Worm (Caenorhabditis elegans) whole organism, late embryonic: ENCODE data around the gene rsp-2.

Experiments used
- C08G9.2 ChIP-seq: sonication (generic microtip); optimal IDR thresholded peaks from 2 replicates; lab custom pipeline; 2016; ENCODE audit warnings: mild to moderate bottlenecking, missing genetic modification characterization, moderate library complexity, missing compliant biosample characterization
- F13H6.1 ChIP-seq: sonication (generic microtip); optimal IDR thresholded peaks from 2 replicates; lab custom pipeline; 2016; ENCODE audit warnings: missing genetic modification characterization, missing compliant biosample characterization
- K09A11.1 ChIP-seq: sonication (generic microtip); optimal IDR thresholded peaks from 2 replicates; lab custom pipeline; 2017; ENCODE audit warnings: antibody characterized with exemption, mild to moderate bottlenecking, missing genetic modification characterization, missing compliant biosample characterization; ENCODE audit not compliant: insufficient read depth
- T23F11.4 ChIP-seq: fragments of 200-800 bp; sonication (Bioruptor generic); optimal IDR thresholded peaks from 2 replicates; lab custom pipeline; 2018; ENCODE audit warnings: mild to moderate bottlenecking, missing genetic modification characterization, missing compliant biosample characterization
- Y22D7AL.16 ChIP-seq: sonication (generic microtip); optimal IDR thresholded peaks from 2 replicates; lab custom pipeline; 2016; ENCODE audit warnings: missing genetic modification characterization, missing compliant biosample characterization
- ahr-1 ChIP-seq: sonication (generic microtip); optimal IDR thresholded peaks from 2 replicates; lab custom pipeline; 2016; ENCODE audit warnings: missing genetic modification characterization, missing compliant biosample characterization
- ama-1 ChIP-seq: fragments of 150-350 bp; optimal IDR thresholded peaks from 2 replicates; lab custom pipeline; 2014
- ceh-14 ChIP-seq: sonication (generic microtip); optimal IDR thresholded peaks from 2 replicates; lab custom pipeline; 2016; ENCODE audit warnings: missing genotype, missing genetic modification characterization, missing compliant biosample characterization
- ceh-19 ChIP-seq: fragments of 200-800 bp; sonication (Bioruptor generic); optimal IDR thresholded peaks from 2 replicates; lab custom pipeline; 2018; ENCODE audit warnings: mild to moderate bottlenecking, missing genetic modification characterization, missing compliant biosample characterization
- ceh-24 ChIP-seq: sonication (generic microtip); optimal IDR thresholded peaks from 2 replicates; lab custom pipeline; 2016; ENCODE audit warnings: mild to moderate bottlenecking, missing genetic modification characterization, missing compliant biosample characterization
- ceh-31 ChIP-seq: sonication (generic microtip); optimal IDR thresholded peaks from 2 replicates; lab custom pipeline; 2016; ENCODE audit warnings: missing genetic modification characterization, missing compliant biosample characterization
- ceh-34 ChIP-seq: sonication (generic microtip); optimal IDR thresholded peaks from 2 replicates; lab custom pipeline; 2016; ENCODE audit warnings: mild to moderate bottlenecking, missing genetic modification characterization, missing compliant biosample characterization
- ceh-45 ChIP-seq: fragments of 200-800 bp; sonication (Bioruptor generic); IDR thresholded peaks from 2 replicates; pipeline ENCODE4 v1.3.6; 2022; ENCODE audit warnings: missing genetic modification reagents, missing genetic modification characterization, missing compliant biosample characterization
- ceh-48 ChIP-seq: sonication (generic microtip); optimal IDR thresholded peaks from 2 replicates; lab custom pipeline; 2016; ENCODE audit warnings: missing genetic modification characterization, inconsistent platforms, missing compliant biosample characterization
- ceh-6 ChIP-seq: fragments of 200-800 bp; sonication (Bioruptor generic); optimal IDR thresholded peaks from 2 replicates; lab custom pipeline; 2018; ENCODE audit warnings: mild to moderate bottlenecking, missing genetic modification characterization, missing compliant biosample characterization
- ceh-9 ChIP-seq: sonication (generic microtip); optimal IDR thresholded peaks from 2 replicates; lab custom pipeline; 2016; ENCODE audit warnings: mild to moderate bottlenecking, missing genetic modification characterization, inconsistent platforms, missing compliant biosample characterization
- che-1 ChIP-seq: sonication (generic microtip); optimal IDR thresholded peaks from 2 replicates; lab custom pipeline; 2016; ENCODE audit warnings: mild to moderate bottlenecking, missing genetic modification characterization, missing compliant biosample characterization
- elt-2 ChIP-seq: sonication (generic microtip); optimal IDR thresholded peaks from 2 replicates; lab custom pipeline; 2016; ENCODE audit warnings: missing genetic modification reagents, missing genetic modification characterization, missing compliant biosample characterization
- ets-4 ChIP-seq: sonication (generic microtip); optimal IDR thresholded peaks from 2 replicates; lab custom pipeline; 2016; ENCODE audit warnings: missing genetic modification characterization, missing compliant biosample characterization
- eyg-1 ChIP-seq: sonication (generic microtip); optimal IDR thresholded peaks from 2 replicates; lab custom pipeline; 2016; ENCODE audit warnings: missing genotype, missing genetic modification characterization, missing compliant biosample characterization
- fkh-10 ChIP-seq: fragments of 150-350 bp; optimal IDR thresholded peaks from 2 replicates; lab custom pipeline; 2014; ENCODE audit warnings: missing biosample characterization, missing genetic modification reagents, missing genetic modification characterization
- hlh-15 ChIP-seq: sonication (generic microtip); optimal IDR thresholded peaks from 2 replicates; lab custom pipeline; 2016; ENCODE audit warnings: missing genetic modification characterization, missing compliant biosample characterization
- hlh-30 ChIP-seq: sonication (generic microtip); optimal IDR thresholded peaks from 2 replicates; lab custom pipeline; 2017; ENCODE audit warnings: antibody characterized with exemption, missing genetic modification characterization, missing compliant biosample characterization; ENCODE audit not compliant: insufficient read depth
- hlh-6 ChIP-seq: sonication (generic microtip); optimal IDR thresholded peaks from 2 replicates; lab custom pipeline; 2016; ENCODE audit warnings: missing genotype, missing genetic modification characterization, missing compliant biosample characterization
- hlh-8 ChIP-seq: sonication (generic microtip); optimal IDR thresholded peaks from 2 replicates; lab custom pipeline; 2016; ENCODE audit warnings: missing genotype, missing genetic modification characterization, missing compliant biosample characterization
- madf-2 ChIP-seq: sonication (generic microtip); optimal IDR thresholded peaks from 2 replicates; lab custom pipeline; 2017; ENCODE audit warnings: missing genetic modification characterization, missing compliant biosample characterization
- mec-3 ChIP-seq: sonication (generic microtip); optimal IDR thresholded peaks from 2 replicates; lab custom pipeline; 2016; ENCODE audit warnings: borderline replicate concordance, missing genetic modification characterization, missing compliant biosample characterization
- nfya-1 ChIP-seq: sonication (generic microtip); optimal IDR thresholded peaks from 2 replicates; lab custom pipeline; 2017; ENCODE audit warnings: missing genetic modification characterization, mild to moderate bottlenecking, missing compliant biosample characterization, antibody characterized with exemption, moderate library complexity
- nhr-11 ChIP-seq: fragments of 150-350 bp; optimal IDR thresholded peaks from 2 replicates; lab custom pipeline; 2014; ENCODE audit warnings: missing biosample characterization, missing genetic modification characterization
- nhr-232 ChIP-seq: sonication (generic microtip); optimal IDR thresholded peaks from 2 replicates; lab custom pipeline; 2016; ENCODE audit warnings: missing genetic modification characterization, missing compliant biosample characterization
- npax-4 ChIP-seq: sonication (generic microtip); optimal IDR thresholded peaks from 2 replicates; lab custom pipeline; 2016; ENCODE audit warnings: missing genetic modification characterization, missing compliant biosample characterization
- pag-3 ChIP-seq: sonication (generic microtip); optimal IDR thresholded peaks from 2 replicates; lab custom pipeline; 2016; ENCODE audit warnings: missing compliant biosample characterization, missing genetic modification characterization, borderline replicate concordance
- pax-1 ChIP-seq: fragments of 150-350 bp; optimal IDR thresholded peaks from 2 replicates; lab custom pipeline; 2014; ENCODE audit warnings: missing biosample characterization, missing genetic modification characterization
- ref-2 ChIP-seq: sonication (generic microtip); optimal IDR thresholded peaks from 2 replicates; lab custom pipeline; 2016; ENCODE audit warnings: missing genetic modification characterization, missing compliant biosample characterization
- rnt-1 ChIP-seq: sonication (generic microtip); optimal IDR thresholded peaks from 2 replicates; lab custom pipeline; 2016; ENCODE audit warnings: missing genetic modification characterization, missing compliant biosample characterization
- sox-2 ChIP-seq: fragments of 200-800 bp; sonication (Bioruptor generic); IDR thresholded peaks from 2 replicates; pipeline ENCODE4 v1.3.6; 2022; ENCODE audit warnings: missing genetic modification reagents, missing genetic modification characterization, missing compliant biosample characterization
- syd-9 ChIP-seq: sonication (generic microtip); optimal IDR thresholded peaks from 2 replicates; lab custom pipeline; 2016; ENCODE audit warnings: mild to moderate bottlenecking, missing genetic modification characterization, moderate library complexity, missing compliant biosample characterization
- tbx-2 ChIP-seq: sonication (generic microtip); optimal IDR thresholded peaks from 2 replicates; lab custom pipeline; 2016; ENCODE audit warnings: missing genetic modification characterization, missing compliant biosample characterization
- ttx-3 ChIP-seq: sonication (generic microtip); optimal IDR thresholded peaks from 2 replicates; lab custom pipeline; 2016; ENCODE audit warnings: missing genetic modification reagents, missing genetic modification characterization, missing compliant biosample characterization
- unc-3 ChIP-seq, 2 experiments: fragments of 200-800 bp in 1 of 2; sonication (Bioruptor generic) in 1 of 2; sonication (generic microtip) in 1 of 2; conservative IDR thresholded peaks in 1 of 2; optimal IDR thresholded peaks in 1 of 2; 2 replicates each; pipeline versions ENCODE4 v1.3.6 to Lab custom; 2016 to 2022; ENCODE audit warnings: missing compliant biosample characterization in 2 of 2, missing genetic modification characterization in 2 of 2, missing genetic modification reagents in 1 of 2
- unc-55 ChIP-seq: sonication (generic microtip); optimal IDR thresholded peaks from 2 replicates; lab custom pipeline; 2017; ENCODE audit warnings: missing biosample characterization, missing genetic modification reagents, missing genetic modification characterization

The rsp-2 gene

DNA sequence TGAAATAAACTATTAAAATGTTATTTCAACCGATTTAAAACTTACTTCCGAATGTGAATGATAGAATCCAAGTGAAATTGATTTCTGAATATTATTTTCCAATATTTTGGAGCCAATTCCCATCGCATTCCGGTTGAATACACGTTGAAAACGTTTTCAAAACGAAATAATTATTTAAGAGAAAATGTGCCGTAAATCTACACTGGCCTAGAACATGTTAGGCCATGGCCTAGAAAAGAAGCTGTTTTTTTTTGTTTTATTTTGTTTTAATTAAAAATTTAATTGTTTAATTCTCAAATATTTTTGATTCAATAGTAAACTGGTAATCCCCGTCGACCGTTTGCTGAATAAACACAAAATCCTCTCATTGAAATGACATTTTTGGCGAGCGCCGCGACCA, 11.1 kb upstream of the rsp-2 start:
- TF ChIP-seq sox-2 (GFP tag; lab: Robert Waterston, UW) (no peak), pag-3 (tag; lab: Kevin White, UChicago) (no peak), ceh-31 (tag; lab: Kevin White, UChicago) (peak; percentile 9), elt-2 (tag; lab: Kevin White, UChicago) (peak; percentile 8), ceh-9 (tag; lab: Kevin White, UChicago) (no peak), ahr-1 (tag; lab: Kevin White, UChicago) (no peak)

DNA sequence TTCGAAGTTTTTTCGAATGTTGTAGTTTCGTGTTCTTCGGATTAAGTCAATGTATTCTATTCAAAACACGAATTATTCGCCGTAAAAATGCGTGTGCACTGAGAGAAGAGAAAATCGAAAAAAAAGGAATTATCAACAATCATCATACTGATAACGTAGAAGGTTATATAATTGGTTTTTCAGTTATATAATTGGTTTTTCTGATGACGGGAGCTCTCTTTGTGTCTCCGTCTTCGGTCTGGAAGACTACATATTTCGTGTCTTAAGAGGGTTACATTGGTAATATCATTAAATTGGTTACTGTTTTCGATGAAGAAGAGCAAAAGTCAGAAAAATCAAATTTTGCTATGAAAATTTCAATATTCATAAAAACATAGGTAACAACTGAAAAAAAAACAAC, 7.1 kb upstream of the rsp-2 start:
- TF ChIP-seq ref-2 (tag; lab: Kevin White, UChicago), result no peak
- TF ChIP-seq ttx-3 (tag; lab: Kevin White, UChicago), result no peak
- TF ChIP-seq pag-3 (tag; lab: Kevin White, UChicago), result no peak
- TF ChIP-seq ceh-9 (tag; lab: Kevin White, UChicago), result no peak
- no peak for TF ChIP-seq F13H6.1 (tag; lab: Kevin White, UChicago)
- no peak for TF ChIP-seq ceh-19 (GFP tag; lab: Kevin White, UChicago)
- no peak for TF ChIP-seq ceh-48
- no peak for TF ChIP-seq ahr-1 (tag; lab: Kevin White, UChicago)
- no peak for TF ChIP-seq hlh-15 (tag; lab: Kevin White, UChicago)
- TF ChIP-seq unc-3 (GFP tag; conservative IDR thresholded peaks at IDR 0.05; lab: Robert Waterston, UW), result no peak
- no peak for TF ChIP-seq unc-3 (tag; optimal IDR thresholded peaks at IDR 0.05; lab: Kevin White, UChicago)
- TF ChIP-seq ceh-34, result no peak
- no peak for TF ChIP-seq ceh-31 (tag; lab: Kevin White, UChicago)
- TF ChIP-seq syd-9 (tag; lab: Kevin White, UChicago), result no peak
- no peak for TF ChIP-seq Y22D7AL.16 (tag; lab: Kevin White, UChicago)

DNA sequence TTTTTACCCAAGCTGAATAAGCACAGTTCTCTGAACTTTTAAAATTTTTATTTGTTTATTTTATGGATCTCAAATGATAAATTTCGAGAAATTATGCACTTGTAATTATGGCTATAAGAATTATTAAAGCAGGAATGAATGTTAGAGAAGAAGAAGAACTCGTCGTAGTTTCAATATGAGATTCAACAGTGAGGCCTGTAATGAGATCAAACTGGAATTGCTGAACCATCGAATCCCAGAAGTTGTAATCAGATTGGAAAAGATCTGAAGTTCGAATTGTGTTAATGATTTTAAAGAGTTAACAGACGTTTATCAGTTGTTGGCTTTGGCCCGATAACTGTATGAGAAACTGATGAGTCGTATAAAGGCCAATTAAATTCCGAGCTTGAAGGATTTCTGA, 3.0 kb upstream of the rsp-2 start:
- no peak for TF ChIP-seq ets-4

DNA sequence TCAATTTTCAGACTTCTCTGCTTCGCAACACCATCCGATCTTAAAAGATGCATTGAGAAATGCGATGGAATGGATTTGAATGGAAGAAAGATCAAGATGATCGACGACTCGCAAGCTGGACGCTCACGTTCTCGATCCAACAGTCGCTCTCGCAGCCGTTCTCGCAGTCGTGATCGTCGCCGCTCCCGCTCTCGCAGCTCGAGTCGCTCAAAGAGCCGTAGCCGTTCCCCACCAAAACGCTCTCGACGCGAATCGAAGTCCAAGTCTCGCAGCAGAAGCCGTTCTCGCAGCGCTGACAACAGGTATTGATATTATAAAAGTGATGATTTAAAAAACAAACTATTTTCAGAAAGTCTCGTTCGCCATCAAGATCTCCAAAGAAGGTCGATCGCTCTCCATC, 2.4 kb upstream of the rsp-2 start:
- TF ChIP-seq rnt-1 (no peak), ref-2 (tag; lab: Kevin White, UChicago) (no peak), syd-9 (tag; lab: Kevin White, UChicago) (no peak), nhr-232 (tag; lab: Kevin White, UChicago) (no peak), C08G9.2 (tag; lab: Kevin White, UChicago) (no peak), ahr-1 (tag; lab: Kevin White, UChicago) (no peak)

DNA sequence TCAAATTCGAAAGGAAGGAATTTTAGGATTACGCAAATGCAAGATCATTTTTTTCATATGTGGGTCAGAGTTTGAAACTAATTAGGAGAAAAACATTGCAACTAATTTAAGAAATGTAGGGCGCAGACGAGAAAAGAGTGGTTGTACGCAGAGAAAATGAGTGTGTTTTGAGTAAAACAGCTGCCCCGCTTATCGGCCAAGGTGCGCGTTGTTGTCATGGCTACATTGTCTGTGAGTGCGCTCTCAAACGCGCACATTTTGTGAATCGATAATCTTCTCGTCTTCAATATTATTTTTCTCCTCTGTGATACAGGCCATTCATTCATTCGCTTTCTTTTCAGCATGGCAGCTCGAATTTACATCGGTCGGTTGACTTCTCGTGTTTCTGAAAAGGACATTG, 884 bp upstream of the rsp-2 start:
- TF ChIP-seq pag-3 (tag; lab: Kevin White, UChicago), result no peak
- TF ChIP-seq nhr-232 (tag; lab: Kevin White, UChicago), result no peak
- TF ChIP-seq ceh-6, result no peak
- TF ChIP-seq hlh-6, result no peak
- TF ChIP-seq npax-4 (tag; lab: Kevin White, UChicago), result no peak
- no peak for TF ChIP-seq pax-1
- no peak for TF ChIP-seq rnt-1
- TF ChIP-seq unc-55 (GFP tag; lab: Kevin White, UChicago), result no peak

DNA sequence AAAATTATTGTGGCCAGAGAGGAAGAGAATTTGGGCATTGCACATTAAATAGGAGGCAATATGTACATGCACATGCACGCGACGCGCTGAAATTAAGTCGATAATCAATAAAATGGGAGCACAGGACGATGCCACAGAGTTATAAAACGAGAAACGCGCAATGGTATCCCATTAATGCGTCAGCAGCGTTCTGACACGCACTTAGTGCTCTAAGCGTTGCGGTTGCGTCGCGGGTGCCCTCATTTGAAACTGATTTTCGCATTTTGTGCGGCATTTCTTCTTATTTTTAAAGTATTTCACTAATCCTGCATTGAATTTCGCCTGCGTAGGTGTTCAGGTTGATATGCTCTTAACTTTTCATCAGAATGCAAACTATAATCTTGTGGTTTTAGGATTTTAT, 270 bp upstream of the rsp-2 start, which contains the start of gene rsp-1:
rsp-1 (plus strand) TSS at position 338 of the 400 bp plus-strand sequence.
- no peak for TF ChIP-seq mec-3 (tag; lab: Kevin White, UChicago)
- no peak for TF ChIP-seq nhr-11 (tag; lab: Kevin White, UChicago)
- peak; percentile 13 for TF ChIP-seq fkh-10 (GFP tag; lab: Kevin White, UChicago)
- TF ChIP-seq npax-4 (tag; lab: Kevin White, UChicago), result no peak
- TF ChIP-seq nfya-1 (tag; lab: Kevin White, UChicago), result peak; percentile 80
- TF ChIP-seq eyg-1 (tag; lab: Kevin White, UChicago), result no peak
- no peak for TF ChIP-seq hlh-8 (tag; lab: Kevin White, UChicago)
- TF ChIP-seq ceh-31 (tag; lab: Kevin White, UChicago), result peak; percentile 78
- peak; percentile 18 for TF ChIP-seq ets-4
- no peak for TF ChIP-seq ceh-45 (GFP tag; lab: Robert Waterston, UW)
- TF ChIP-seq ceh-24 (tag; lab: Kevin White, UChicago), result no peak
- TF ChIP-seq tbx-2 (tag; lab: Kevin White, UChicago), result peak; percentile 77
- TF ChIP-seq ceh-14 (tag; lab: Kevin White, UChicago), result peak; percentile 48
- TF ChIP-seq hlh-6, result no peak
- peak; percentile 51 for TF ChIP-seq elt-2 (tag; lab: Kevin White, UChicago)
- peak; percentile 11 for TF ChIP-seq K09A11.1 (tag; lab: Kevin White, UChicago)
- TF ChIP-seq T23F11.4 (GFP tag; lab: Kevin White, UChicago), result peak; percentile 8
- TF ChIP-seq madf-2, result peak; percentile 49
- TF ChIP-seq che-1, result peak; percentile 6
- TF ChIP-seq ama-1 (lab: Kevin White, UChicago), result no peak
- TF ChIP-seq ahr-1 (tag; lab: Kevin White, UChicago), result no peak
- TF ChIP-seq ref-2 (tag; lab: Kevin White, UChicago), result peak; percentile 69
- TF ChIP-seq hlh-30 (tag; lab: Kevin White, UChicago), result peak; percentile 17
